Worm (Caenorhabditis elegans): Measurements from ENCODE around the gene T22B2.1.

Gene T22B2.1

ce11 chrX:3917013-3917412, 8.9 kb upstream of the T22B2.1 start, which contains the start of gene T22B2.3:
Gene T22B2.3, plus strand, starts transcription at chrX:3917313.
- TF ChIP-seq ztf-4 (tag; optimal IDR thresholded peaks at IDR 0.05) (no peak), mml-1 (tag; optimal IDR thresholded peaks at IDR 0.05) (no peak), ZK546.5 (tag; optimal IDR thresholded peaks at IDR 0.05) (no peak)

ce11 chrX:3918182-3918581, 7.7 kb upstream of the T22B2.1 start:
- TF ChIP-seq R02D3.7 (tag; optimal IDR thresholded peaks at IDR 0.05) = no peak

ce11 chrX:3919689-3920088, 6.2 kb upstream of the T22B2.1 start:
- TF ChIP-seq nhr-12 (tag; optimal IDR thresholded peaks at IDR 0.05) = no peak
- no peak for TF ChIP-seq mdl-1 (tag; optimal IDR thresholded peaks at IDR 0.05)
- TF ChIP-seq ZK546.5 (tag; optimal IDR thresholded peaks at IDR 0.05) = no peak
- no peak for TF ChIP-seq jun-1 (tag; optimal IDR thresholded peaks at IDR 0.05)
- TF ChIP-seq nhr-77 (tag; optimal IDR thresholded peaks at IDR 0.05) = no peak
- no peak for TF ChIP-seq unc-62 (GFP tag; optimal IDR thresholded peaks at IDR 0.05)
- TF ChIP-seq tbx-2 (tag; optimal IDR thresholded peaks at IDR 0.05) = no peak
- TF ChIP-seq ceh-16 (tag; optimal IDR thresholded peaks at IDR 0.05) = no peak
- TF ChIP-seq zag-1 (tag; optimal IDR thresholded peaks at IDR 0.05) = no peak
- no peak for TF ChIP-seq aly-2 (tag; optimal IDR thresholded peaks at IDR 0.05)
- no peak for TF ChIP-seq ceh-9 (tag; optimal IDR thresholded peaks at IDR 0.05)
- TF ChIP-seq elt-2 (tag; optimal IDR thresholded peaks at IDR 0.05) = no peak
- TF ChIP-seq hmg-11 (tag; optimal IDR thresholded peaks at IDR 0.05) = no peak
- no peak for TF ChIP-seq nhr-67 (tag; optimal IDR thresholded peaks at IDR 0.05)
- TF ChIP-seq egl-5 (tag; optimal IDR thresholded peaks at IDR 0.05) = no peak
- TF ChIP-seq eor-1 (tag; optimal IDR thresholded peaks at IDR 0.05) = no peak

- TF ChIP-seq aly-2 (tag; optimal IDR thresholded peaks at IDR 0.05) (no peak), elt-2 (tag; optimal IDR thresholded peaks at IDR 0.05) (no peak), ztf-4 (tag; optimal IDR thresholded peaks at IDR 0.05) (no peak), mml-1 (tag; optimal IDR thresholded peaks at IDR 0.05) (no peak), ceh-9 (tag; optimal IDR thresholded peaks at IDR 0.05) (no peak), R02D3.7 (tag; optimal IDR thresholded peaks at IDR 0.05) (no peak), nfya-1 (tag; optimal IDR thresholded peaks at IDR 0.05; ENCODE audit: insufficient read depth) (no peak), sea-2 (GFP tag; optimal IDR thresholded peaks at IDR 0.05) (no peak), nhr-67 (tag; optimal IDR thresholded peaks at IDR 0.05) (no peak), ztf-11 (tag; optimal IDR thresholded peaks at IDR 0.05) (no peak), zag-1 (tag; optimal IDR thresholded peaks at IDR 0.05) (no peak), unc-62 (GFP tag; optimal IDR thresholded peaks at IDR 0.05) (no peak), fos-1 (tag; optimal IDR thresholded peaks at IDR 0.05) (no peak), lin-15B (tag; optimal IDR thresholded peaks at IDR 0.05) (no peak)
Measured at ce11 chrX:3920101-3920500, 5.8 kb upstream of the T22B2.1 start, which contains the start of gene T22B2.2. Gene T22B2.2, plus strand, starts transcription at chrX:3920401.

ce11 chrX:3920747-3921146, 5.1 kb upstream of the T22B2.1 start:
- TF ChIP-seq nhr-77 (tag; optimal IDR thresholded peaks at IDR 0.05) = no peak
- TF ChIP-seq egl-27 (tag; optimal IDR thresholded peaks at IDR 0.05) = no peak
- TF ChIP-seq nhr-237 (tag; optimal IDR thresholded peaks at IDR 0.05) = no peak
- no peak for TF ChIP-seq nhr-28 (tag; optimal IDR thresholded peaks at IDR 0.05)
- no peak for TF ChIP-seq unc-39 (tag; optimal IDR thresholded peaks at IDR 0.05)
- no peak for TF ChIP-seq elt-1 (tag; optimal IDR thresholded peaks at IDR 0.05)
- no peak for TF ChIP-seq hmg-11 (tag; optimal IDR thresholded peaks at IDR 0.05)
- no peak for TF ChIP-seq ceh-16 (tag; optimal IDR thresholded peaks at IDR 0.05)
- no peak for TF ChIP-seq nfya-1 (tag; optimal IDR thresholded peaks at IDR 0.05; ENCODE audit: insufficient read depth)
- TF ChIP-seq nhr-12 (tag; optimal IDR thresholded peaks at IDR 0.05) = no peak
- TF ChIP-seq daf-12 (tag; optimal IDR thresholded peaks at IDR 0.05) = no peak
- no peak for TF ChIP-seq ceh-82 (tag; optimal IDR thresholded peaks at IDR 0.05)
- TF ChIP-seq nhr-76 (tag; optimal IDR thresholded peaks at IDR 0.05) = no peak
- no peak for TF ChIP-seq pqm-1 (tag; optimal IDR thresholded peaks at IDR 0.05)

ce11 chrX:3931350-3931749, 5.5 kb downstream of the T22B2.1 start, which contains the start of gene adt-3:
Gene adt-3, plus strand, starts transcription at chrX:3931650.
- TF ChIP-seq ama-1 (optimal IDR thresholded peaks at IDR 0.05) (no peak), nfya-1 (tag; optimal IDR thresholded peaks at IDR 0.05; ENCODE audit: insufficient read depth) (no peak), ceh-82 (tag; optimal IDR thresholded peaks at IDR 0.05) (no peak), unc-39 (tag; optimal IDR thresholded peaks at IDR 0.05) (no peak), jun-1 (tag; optimal IDR thresholded peaks at IDR 0.05) (no peak), sea-2 (GFP tag; optimal IDR thresholded peaks at IDR 0.05) (no peak), ceh-16 (tag; optimal IDR thresholded peaks at IDR 0.05) (no peak), tbx-2 (tag; optimal IDR thresholded peaks at IDR 0.05) (no peak), egl-27 (tag; optimal IDR thresholded peaks at IDR 0.05) (no peak), egl-5 (tag; optimal IDR thresholded peaks at IDR 0.05) (no peak), mml-1 (tag; optimal IDR thresholded peaks at IDR 0.05) (no peak)
